Fruit fly (Drosophila melanogaster) whole organism, embryonic: ENCODE measurements around the gene CG5180.

Experiments used
- Asciz ChIP-seq: fragments of 200-800 bp; sonication (Bioruptor generic); optimal IDR thresholded peaks from 2 replicates; lab custom pipeline; 2017; ENCODE audit warnings: missing biosample characterization, mild to moderate bottlenecking, missing genetic modification characterization, missing genetic modification reagents
- B-H1 ChIP-seq: fragments of 200-800 bp; sonication (Bioruptor generic); IDR thresholded peaks from 3 replicates; pipeline ENCODE4 v1.3.6; 2022; ENCODE audit warnings: missing biosample characterization, missing genetic modification characterization
- C15 ChIP-seq: fragments of 200-800 bp; sonication (Bioruptor generic); IDR thresholded peaks from 3 replicates; pipeline ENCODE4 v1.3.6; 2022; ENCODE audit warnings: missing biosample characterization, missing genetic modification characterization
- CG10565 ChIP-seq: fragments of 200-800 bp; sonication (Bioruptor generic); optimal IDR thresholded peaks from 3 replicates; lab custom pipeline; 2016; ENCODE audit warnings: missing biosample characterization, mild to moderate bottlenecking, missing genetic modification characterization
- CG11247 ChIP-seq: fragments of 200-800 bp; sonication (Bioruptor generic); IDR thresholded peaks from 2 replicates; pipeline ENCODE4 v1.3.6; 2022; ENCODE audit warnings: missing biosample characterization, missing genetic modification characterization
- CG11695 ChIP-seq: fragments of 200-800 bp; sonication (Bioruptor generic); IDR thresholded peaks from 3 replicates; pipeline ENCODE4 v1.3.6; 2022; ENCODE audit warnings: missing biosample characterization, missing genetic modification characterization
- CG12236 ChIP-seq: fragments of 200-800 bp; sonication (Bioruptor generic); optimal IDR thresholded peaks from 2 replicates; lab custom pipeline; 2016; ENCODE audit warnings: missing biosample characterization, missing genetic modification characterization
- CG13894 ChIP-seq: fragments of 200-800 bp; sonication (Bioruptor generic); optimal IDR thresholded peaks from 3 replicates; lab custom pipeline; 2018; ENCODE audit warnings: missing biosample characterization, mild to moderate bottlenecking, missing genetic modification characterization, moderate library complexity
- CG15011 ChIP-seq: fragments of 200-800 bp; sonication (Bioruptor generic); optimal IDR thresholded peaks from 3 replicates; lab custom pipeline; 2018; ENCODE audit warnings: missing biosample characterization, mild to moderate bottlenecking, missing genetic modification characterization
- CG15514 ChIP-seq: fragments of 200-800 bp; sonication (Bioruptor generic); optimal IDR thresholded peaks from 3 replicates; lab custom pipeline; 2017; ENCODE audit warnings: missing biosample characterization, missing genetic modification characterization, mild to moderate bottlenecking, moderate library complexity, missing genetic modification reagents
- CG17612 ChIP-seq: fragments of 200-800 bp; sonication (Bioruptor generic); IDR thresholded peaks from 2 replicates; pipeline ENCODE4 v1.3.6; 2022; ENCODE audit warnings: missing biosample characterization, missing genetic modification characterization
- CG17829 ChIP-seq: fragments of 200-800 bp; optimal IDR thresholded peaks from 2 replicates; lab custom pipeline; 2019; ENCODE audit warnings: missing biosample characterization, mild to moderate bottlenecking, missing genetic modification characterization, moderate library complexity
- CG1792 ChIP-seq: fragments of 200-800 bp; sonication (Bioruptor generic); optimal IDR thresholded peaks from 2 replicates; lab custom pipeline; 2016; ENCODE audit warnings: missing biosample characterization, missing genetic modification characterization
- CG18619 ChIP-seq: fragments of 200-800 bp; sonication (Bioruptor generic); optimal IDR thresholded peaks from 3 replicates; lab custom pipeline; 2017; ENCODE audit warnings: missing biosample characterization, mild to moderate bottlenecking, missing genetic modification characterization
- CG2120 ChIP-seq: fragments of 200-800 bp; sonication (Bioruptor generic); optimal IDR thresholded peaks from 3 replicates; lab custom pipeline; 2016; ENCODE audit warnings: missing biosample characterization, missing genetic modification characterization
- CG2129 ChIP-seq: fragments of 200-800 bp; sonication (Bioruptor generic); IDR thresholded peaks from 2 replicates; pipeline ENCODE4 v1.3.6; 2022; ENCODE audit warnings: missing biosample characterization, missing genetic modification characterization; ENCODE audit not compliant: partially characterized antibody
- CG2202 ChIP-seq: fragments of 200-800 bp; sonication (Bioruptor generic); optimal IDR thresholded peaks from 2 replicates; lab custom pipeline; 2018; ENCODE audit warnings: missing biosample characterization, mild to moderate bottlenecking, missing genetic modification characterization
- CG31224 ChIP-seq: fragments of 200-800 bp; sonication (Bioruptor generic); IDR thresholded peaks from 2 replicates; pipeline ENCODE4 v1.3.6; 2022; ENCODE audit warnings: missing biosample characterization, missing genetic modification characterization
- CG33557 ChIP-seq: fragments of 200-800 bp; sonication (Bioruptor generic); optimal IDR thresholded peaks from 2 replicates; lab custom pipeline; 2019; ENCODE audit warnings: missing biosample characterization, mild to moderate bottlenecking, missing genetic modification characterization, moderate library complexity
- CG9437 ChIP-seq: fragments of 200-800 bp; sonication (Bioruptor generic); optimal IDR thresholded peaks from 2 replicates; lab custom pipeline; 2018; ENCODE audit warnings: missing biosample characterization, mild to moderate bottlenecking, missing genetic modification characterization
- CkIIα-i1 ChIP-seq: fragments of 200-800 bp; sonication (Bioruptor generic); IDR thresholded peaks from 2 replicates; pipeline ENCODE4 v1.3.6; 2022; ENCODE audit warnings: missing biosample characterization, missing genetic modification characterization
- D19B ChIP-seq: fragments of 200-800 bp; sonication (Bioruptor generic); optimal IDR thresholded peaks from 2 replicates; lab custom pipeline; 2017; ENCODE audit warnings: missing biosample characterization, mild to moderate bottlenecking, missing genetic modification characterization
- Dip2 ChIP-seq: fragments of 200-800 bp; sonication (Bioruptor generic); IDR thresholded peaks from 2 replicates; pipeline ENCODE4 v1.3.6; 2022; ENCODE audit warnings: missing biosample characterization, missing genetic modification characterization
- Elba2 ChIP-seq: fragments of 200-800 bp; sonication (Bioruptor generic); optimal IDR thresholded peaks from 3 replicates; lab custom pipeline; 2016; ENCODE audit warnings: missing biosample characterization, missing genetic modification characterization
- GATAe ChIP-seq: fragments of 200-800 bp; sonication (Bioruptor generic); conservative IDR thresholded peaks from 2 replicates; pipeline ENCODE4 v1.3.6; 2022; ENCODE audit warnings: missing biosample characterization, missing genetic modification characterization
- H15 ChIP-seq: fragments of 200-800 bp; sonication (Bioruptor generic); IDR thresholded peaks from 3 replicates; pipeline ENCODE4 v1.3.6; 2022; ENCODE audit warnings: missing biosample characterization, missing genetic modification characterization
- HLH4C ChIP-seq: fragments of 200-800 bp; sonication (Bioruptor generic); IDR thresholded peaks from 3 replicates; pipeline ENCODE4 v1.3.6; 2022; ENCODE audit warnings: missing biosample characterization, missing genetic modification characterization; ENCODE audit not compliant: partially characterized antibody
- HLH54F ChIP-seq: fragments of 200-800 bp; sonication (Bioruptor generic); optimal IDR thresholded peaks from 3 replicates; lab custom pipeline; 2016; ENCODE audit warnings: missing biosample characterization, missing genetic modification characterization
- Nf-YB ChIP-seq: fragments of 200-800 bp; sonication (Bioruptor generic); optimal IDR thresholded peaks from 3 replicates; lab custom pipeline; 2019; ENCODE audit warnings: missing biosample characterization, mild to moderate bottlenecking, missing genetic modification characterization, moderate library complexity
- Pdp1 ChIP-seq, 2 experiments: fragments of 200-800 bp; sonication (Bioruptor generic); optimal IDR thresholded peaks; 3 replicates each; lab custom pipeline; 2016; ENCODE audit warnings: missing biosample characterization in 2 of 2, missing genetic modification characterization in 2 of 2, mild to moderate bottlenecking in 1 of 2, moderate library complexity in 1 of 2
- Ptx1 ChIP-seq: fragments of 200-800 bp; sonication (Bioruptor generic); IDR thresholded peaks from 2 replicates; pipeline ENCODE4 v1.3.6; 2022; ENCODE audit warnings: missing biosample characterization, missing genetic modification characterization
- Side ChIP-seq: fragments of 200-800 bp; sonication (Bioruptor generic); optimal IDR thresholded peaks from 2 replicates; lab custom pipeline; 2016; ENCODE audit warnings: missing biosample characterization, missing genetic modification characterization
- TFAM ChIP-seq: fragments of 200-800 bp; sonication (Bioruptor generic); optimal IDR thresholded peaks from 2 replicates; lab custom pipeline; 2017; ENCODE audit warnings: missing biosample characterization, missing genetic modification characterization, inconsistent platforms
- abd-A ChIP-seq: fragments of 200-800 bp; sonication (Bioruptor generic); optimal IDR thresholded peaks from 3 replicates; lab custom pipeline; 2019; ENCODE audit warnings: missing biosample characterization, mild to moderate bottlenecking, missing genetic modification characterization, moderate library complexity
- amos ChIP-seq: fragments of 200-800 bp; sonication (Bioruptor generic); IDR thresholded peaks from 2 replicates; pipeline ENCODE4 v1.3.6; 2022; ENCODE audit warnings: missing biosample characterization, missing genetic modification characterization; ENCODE audit not compliant: partially characterized antibody
- bab2 ChIP-seq: fragments of 200-800 bp; sonication (Bioruptor generic); optimal IDR thresholded peaks from 2 replicates; lab custom pipeline; 2016; ENCODE audit warnings: missing biosample characterization, missing genetic modification characterization
- bbx ChIP-seq: fragments of 200-800 bp; sonication (Bioruptor generic); IDR thresholded peaks from 2 replicates; pipeline ENCODE4 v1.3.6; 2022; ENCODE audit warnings: missing biosample characterization, missing genetic modification characterization; ENCODE audit not compliant: partially characterized antibody
- cas ChIP-seq: fragments of 200-800 bp; sonication (Bioruptor generic); IDR thresholded peaks from 2 replicates; pipeline ENCODE4 v1.3.6; 2022; ENCODE audit warnings: missing biosample characterization, missing genetic modification characterization
- danr ChIP-seq: fragments of 200-800 bp; sonication (Bioruptor generic); IDR thresholded peaks from 2 replicates; pipeline ENCODE4 v1.3.6; 2022; ENCODE audit warnings: missing biosample characterization, missing genetic modification characterization
- dysf ChIP-seq: fragments of 200-800 bp; sonication (Bioruptor generic); IDR thresholded peaks from 3 replicates; pipeline ENCODE4 v1.3.6; 2022; ENCODE audit warnings: missing biosample characterization, missing genetic modification characterization
- eve ChIP-seq, 2 experiments: fragments of >200 bp; optimal IDR thresholded peaks; 2 replicates each; lab custom pipeline; 2017; ENCODE audit warnings: missing biosample characterization in 2 of 2, missing genetic modification characterization in 2 of 2
- fd96Cb ChIP-seq: fragments of 200-800 bp; sonication (Bioruptor generic); optimal IDR thresholded peaks from 2 replicates; lab custom pipeline; 2018; ENCODE audit warnings: missing biosample characterization, mild to moderate bottlenecking, missing genetic modification characterization, moderate library complexity
- grn ChIP-seq: fragments of 200-800 bp; sonication (Bioruptor generic); optimal IDR thresholded peaks from 3 replicates; lab custom pipeline; 2017; ENCODE audit warnings: missing biosample characterization, missing genetic modification characterization
- gro ChIP-seq: fragments of 200-800 bp; sonication (Bioruptor generic); optimal IDR thresholded peaks from 2 replicates; lab custom pipeline; 2016; ENCODE audit warnings: missing biosample characterization, missing genetic modification characterization
- gt ChIP-seq: fragments of 200-800 bp; sonication (Bioruptor generic); IDR thresholded peaks from 2 replicates; pipeline ENCODE4 v1.3.6; 2022; ENCODE audit warnings: missing biosample characterization, missing genetic modification characterization
- ken ChIP-seq: fragments of 200-800 bp; sonication (Bioruptor generic); IDR thresholded peaks from 3 replicates; pipeline ENCODE4 v1.3.6; 2022; ENCODE audit warnings: missing biosample characterization, missing genetic modification characterization
- mam ChIP-seq: fragments of 200-800 bp; sonication (Bioruptor generic); optimal IDR thresholded peaks from 3 replicates; lab custom pipeline; 2016; ENCODE audit warnings: missing biosample characterization, missing genetic modification characterization
- mirr ChIP-seq: fragments of 200-800 bp; sonication (Bioruptor generic); optimal IDR thresholded peaks from 3 replicates; lab custom pipeline; 2018; ENCODE audit warnings: missing biosample characterization, mild to moderate bottlenecking, missing genetic modification characterization
- psq ChIP-seq: fragments of 200-800 bp; sonication (Bioruptor generic); optimal IDR thresholded peaks from 2 replicates; lab custom pipeline; 2017; ENCODE audit warnings: missing biosample characterization, missing genetic modification characterization
- scrt ChIP-seq: fragments of 200-800 bp; sonication (Bioruptor generic); optimal IDR thresholded peaks from 2 replicates; lab custom pipeline; 2018; ENCODE audit warnings: missing biosample characterization, mild to moderate bottlenecking, missing genetic modification characterization, moderate library complexity

The CG5180 gene

DNA sequence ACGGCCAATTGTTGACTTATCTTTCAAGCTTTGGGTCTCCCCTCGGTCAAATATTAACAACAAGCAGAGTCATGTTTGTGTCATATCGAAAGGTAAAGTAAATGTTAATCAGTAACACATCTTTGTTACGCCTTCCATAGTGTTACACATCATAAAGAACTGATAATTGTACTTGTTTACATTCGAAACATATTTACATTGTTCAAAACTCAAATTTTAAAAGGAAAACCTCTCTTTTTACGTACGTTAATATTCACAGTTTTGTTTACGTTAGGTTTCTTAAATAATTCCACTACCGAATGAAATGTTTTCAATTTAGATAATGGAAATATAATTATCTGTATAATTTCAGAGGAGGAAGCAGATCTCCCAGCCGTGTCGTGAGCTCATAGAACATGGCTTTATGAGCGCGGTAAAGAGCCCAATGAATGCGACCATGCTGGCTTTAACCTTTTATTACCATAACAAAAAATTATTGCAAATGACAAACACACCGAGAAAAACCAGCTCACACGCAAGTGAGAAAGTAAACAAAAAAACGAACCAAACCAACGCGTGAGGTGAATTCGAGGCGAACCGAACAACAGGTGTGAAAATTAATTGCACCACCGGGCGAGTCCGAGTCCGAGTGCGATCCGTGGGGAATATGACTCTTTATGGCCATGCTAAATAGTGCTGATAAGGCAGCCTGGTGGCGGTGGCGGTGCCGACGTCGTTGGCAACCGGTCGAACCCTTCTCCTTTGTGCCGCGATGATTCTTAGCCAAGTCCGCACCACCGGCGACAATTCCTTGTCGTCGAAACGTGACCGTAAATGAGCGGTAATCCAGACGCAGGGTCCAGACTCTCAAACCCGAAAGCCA is 15.2 kb upstream of the CG5180 start (continued):
- TF ChIP-seq HLH54F (GFP tag; lab: Kevin White, UChicago) (no peak), CG1792 (GFP tag; lab: Kevin White, UChicago) (no peak), CG2120 (no peak), CG11247 (GFP tag; lab: Robert Waterston, UW) (no peak), amos (GFP tag; lab: Robert Waterston, UW) (no peak), CG17612 (GFP tag; lab: Robert Waterston, UW) (no peak), CkIIα-i1 (no peak), dysf (GFP tag; lab: Robert Waterston, UW) (no peak), CG15011 (GFP tag; lab: Kevin White, UChicago) (peak; percentile 63), mirr (no peak), H15 (GFP tag; lab: Robert Waterston, UW) (no peak), Elba2 (GFP tag; lab: Kevin White, UChicago) (no peak), fd96Cb (tag; lab: Kevin White, UChicago) (no peak), danr (GFP tag; lab: Robert Waterston, UW) (no peak), B-H1 (GFP tag; lab: Robert Waterston, UW) (no peak; the same call in 2 of the 3 replicates), CG10565 (no peak), CG11695 (GFP tag; lab: Robert Waterston, UW) (peak; percentile 56; the same call in 1 of the 3 replicates), CG31224 (GFP tag; lab: Robert Waterston, UW) (no peak), gt (GFP tag; lab: Robert Waterston, UW) (no peak), psq (GFP tag; lab: Kevin White, UChicago) (no peak), Pdp1 (GFP tag; optimal IDR thresholded peaks at IDR 0.05; lab: Kevin White, UChicago) (peak in 1 of 2 experiments; percentile 4), Side (GFP tag; lab: Kevin White, UChicago) (no peak), C15 (GFP tag; lab: Robert Waterston, UW) (no peak), Dip2 (GFP tag; lab: Robert Waterston, UW) (no peak), D19B (no peak), abd-A (tag; lab: Kevin White, UChicago) (no peak), bbx (GFP tag; lab: Robert Waterston, UW) (no peak), CG13894 (tag; lab: Kevin White, UChicago) (no peak), TFAM (GFP tag; lab: Kevin White, UChicago) (no peak), mam (GFP tag; lab: Kevin White, UChicago) (no peak), gro (GFP tag; lab: Kevin White, UChicago) (no peak), cas (GFP tag; lab: Robert Waterston, UW) (no peak), CG12236 (peak; percentile 4), CG18619 (GFP tag; lab: Kevin White, UChicago) (peak; percentile 33), Ptx1 (GFP tag; lab: Robert Waterston, UW) (no peak), ken (no peak), CG9437 (GFP tag; lab: Kevin White, UChicago) (no peak), bab2 (peak; percentile 51), CG17829 (no peak), HLH4C (GFP tag; lab: Robert Waterston, UW) (no peak), CG15514 (GFP tag; lab: Kevin White, UChicago) (no peak), GATAe (GFP tag; lab: Robert Waterston, UW) (no peak), eve (GFP tag; optimal IDR thresholded peaks at IDR 0.05; lab: Kevin White, UChicago) (peak in 1 of 2 experiments; percentile 75), grn (GFP tag; lab: Kevin White, UChicago) (peak; percentile 29), scrt (GFP tag; lab: Kevin White, UChicago) (peak; percentile 47), Asciz (peak; percentile 82), CG2202 (tag; lab: Kevin White, UChicago) (peak; percentile 77), CG33557 (GFP tag; lab: Kevin White, UChicago) (peak; percentile 84), Nf-YB (peak; percentile 33), CG2129 (GFP tag; lab: Robert Waterston, UW) (no peak)
